Fruit fly (Drosophila melanogaster) Kc167 (cell line): ENCODE data around the gene CG13609.

ENCODE experiments used
- Myc ChIP-seq: fragments of >200 bp; optimal IDR thresholded peaks from 2 replicates; lab custom pipeline; 2017; ENCODE audit warnings: missing external identifiers
- h ChIP-seq: fragments of >200 bp; optimal IDR thresholded peaks from 3 replicates; lab custom pipeline; 2018; ENCODE audit warnings: missing external identifiers
- psq ChIP-seq: fragments of >200 bp; optimal IDR thresholded peaks from 2 replicates; lab custom pipeline; 2017; ENCODE audit warnings: missing external identifiers
- ttk ChIP-seq: sonication (Bioruptor generic); optimal IDR thresholded peaks from 2 replicates; lab custom pipeline; 2017; ENCODE audit warnings: missing external identifiers

DNA sequence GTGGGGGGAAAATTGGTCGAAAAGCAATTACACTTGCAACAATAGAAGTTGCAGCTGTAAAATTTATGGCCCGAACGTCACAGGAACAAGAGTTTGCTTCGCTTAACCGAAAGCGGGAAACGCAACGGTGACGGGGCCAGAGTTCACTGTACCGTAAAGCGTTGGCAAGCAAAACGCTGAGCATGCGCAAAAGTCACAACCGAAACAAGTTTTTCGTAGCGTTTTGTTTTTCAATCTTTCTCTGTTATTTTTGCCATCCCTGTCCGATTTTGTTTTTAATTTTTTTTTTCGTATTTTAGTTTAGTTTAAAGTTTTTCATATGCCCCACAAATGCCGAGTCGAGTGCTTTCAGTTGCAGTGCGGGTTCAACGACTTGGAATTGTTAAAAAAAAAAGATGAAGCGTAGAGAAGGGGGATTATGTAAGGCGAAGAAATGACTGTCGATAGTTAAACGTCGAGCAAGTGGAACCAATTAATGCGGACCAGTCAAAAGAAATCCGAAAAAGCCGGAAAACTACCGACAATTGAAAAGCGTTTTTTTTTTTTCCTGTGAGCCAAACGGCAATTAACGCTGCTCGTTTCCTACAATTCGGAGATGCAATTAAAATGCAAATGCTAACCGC is 40.9 kb downstream of the CG13609 start:
- TF ChIP-seq h (lab: Kevin White, UChicago) (no peak), Myc (lab: Kevin White, UChicago) (no peak), psq (no peak), ttk (lab: Kevin White, UChicago) (no peak)
